Worm (Caenorhabditis elegans) whole organism, young adult: ENCODE results near the gene elo-6.
"Not testable (repeated sequence)": the region's sequence is repeated elsewhere in the genome, so short reads cannot be mapped to it uniquely, and the experiment has no call there.

Experiments used
- C17E4.6 ChIP-seq: fragments of 200-800 bp; sonication (Bioruptor generic); IDR thresholded peaks from 2 replicates; pipeline ENCODE4 v1.3.6; 2022; ENCODE audit warnings: missing genetic modification reagents, missing genetic modification characterization, missing compliant biosample characterization
- D2030.7 ChIP-seq: fragments of 200-800 bp; sonication (Bioruptor generic); IDR thresholded peaks from 2 replicates; pipeline ENCODE4 v1.3.6; 2022; ENCODE audit warnings: missing genetic modification reagents, missing genetic modification characterization, missing compliant biosample characterization
- attf-3 ChIP-seq: fragments of 200-800 bp; sonication (Bioruptor generic); conservative IDR thresholded peaks from 2 replicates; pipeline ENCODE4 v1.3.6; 2022; ENCODE audit warnings: missing genetic modification reagents, missing genetic modification characterization, missing compliant biosample characterization
- die-1 ChIP-seq: sonication (generic microtip); optimal IDR thresholded peaks from 2 replicates; lab custom pipeline; 2016; ENCODE audit warnings: missing genotype, mild to moderate bottlenecking, missing genetic modification characterization, missing compliant biosample characterization
- ets-4 ChIP-seq: fragments of 200-800 bp; sonication (Bioruptor generic); optimal IDR thresholded peaks from 2 replicates; lab custom pipeline; 2018; ENCODE audit warnings: mild to moderate bottlenecking, missing genetic modification characterization, missing compliant biosample characterization
- nhr-120 ChIP-seq: fragments of 200-800 bp; sonication (Bioruptor generic); IDR thresholded peaks from 2 replicates; pipeline ENCODE4 v1.3.6; 2022; ENCODE audit warnings: missing genetic modification characterization, missing compliant biosample characterization

ce11 chrIV:5350480-5351193 is 37.7 kb downstream of the elo-6 start, which contains the start of gene gba-4:
- not testable (repeated sequence) for TF ChIP-seq D2030.7 (GFP tag; lab: Robert Waterston, UW); attf-3; nhr-120 (GFP tag; lab: Robert Waterston, UW); ets-4 (GFP tag; lab: Kevin White, UChicago); die-1; C17E4.6 (GFP tag; lab: Robert Waterston, UW)
